Fruit fly (Drosophila melanogaster) whole organism, wandering third instar larva: ENCODE measurements around the gene sv.

Experiments
- Abd-B ChIP-seq: fragments of >200 bp; optimal IDR thresholded peaks from 2 replicates; lab custom pipeline; 2017; ENCODE audit warnings: missing biosample characterization, missing genetic modification characterization
- Hr83 ChIP-seq: fragments of 200-300 bp; sonication (Bioruptor generic); optimal IDR thresholded peaks from 2 replicates; lab custom pipeline; 2016; ENCODE audit warnings: missing biosample characterization, mild to moderate bottlenecking, missing genetic modification characterization, moderate library complexity; ENCODE audit not compliant: poor library complexity, severe bottlenecking
- N ChIP-seq: fragments of >200 bp; optimal IDR thresholded peaks from 2 replicates; lab custom pipeline; 2018; ENCODE audit warnings: missing biosample characterization, missing external identifiers, missing genetic modification characterization
- OdsH ChIP-seq: fragments of 200-800 bp; sonication (Bioruptor generic); optimal IDR thresholded peaks from 2 replicates; lab custom pipeline; 2016; ENCODE audit warnings: missing biosample characterization, mild to moderate bottlenecking, missing genetic modification characterization
- dmrt93B ChIP-seq: fragments of 200-800 bp; sonication (Bioruptor generic); optimal IDR thresholded peaks from 2 replicates; lab custom pipeline; 2018; ENCODE audit warnings: missing biosample characterization, mild to moderate bottlenecking, missing genetic modification characterization
- ey ChIP-seq: fragments of 200-800 bp; sonication (Bioruptor generic); optimal IDR thresholded peaks from 2 replicates; lab custom pipeline; 2016; ENCODE audit warnings: missing biosample characterization, missing genetic modification characterization
- fru ChIP-seq: fragments of 200-800 bp; sonication (Bioruptor generic); optimal IDR thresholded peaks from 3 replicates; lab custom pipeline; 2016; ENCODE audit warnings: missing biosample characterization, mild to moderate bottlenecking, missing genetic modification characterization
- h ChIP-seq: fragments of 200-800 bp; sonication (Bioruptor generic); optimal IDR thresholded peaks from 3 replicates; lab custom pipeline; 2016; ENCODE audit warnings: missing biosample characterization, mild to moderate bottlenecking, missing genetic modification characterization
- lola ChIP-seq: fragments of >200 bp; optimal IDR thresholded peaks from 2 replicates; lab custom pipeline; 2017; ENCODE audit warnings: missing biosample characterization, missing genetic modification characterization
- pan ChIP-seq: fragments of >200 bp; optimal IDR thresholded peaks from 2 replicates; lab custom pipeline; 2017
- sage ChIP-seq: fragments of 200-800 bp; sonication (Bioruptor generic); optimal IDR thresholded peaks from 2 replicates; lab custom pipeline; 2016; ENCODE audit warnings: missing biosample characterization, mild to moderate bottlenecking, missing genetic modification characterization
- sv ChIP-seq: fragments of 200-800 bp; sonication (Bioruptor generic); optimal IDR thresholded peaks from 3 replicates; lab custom pipeline; 2016; ENCODE audit warnings: missing biosample characterization, missing genetic modification characterization

DNA sequence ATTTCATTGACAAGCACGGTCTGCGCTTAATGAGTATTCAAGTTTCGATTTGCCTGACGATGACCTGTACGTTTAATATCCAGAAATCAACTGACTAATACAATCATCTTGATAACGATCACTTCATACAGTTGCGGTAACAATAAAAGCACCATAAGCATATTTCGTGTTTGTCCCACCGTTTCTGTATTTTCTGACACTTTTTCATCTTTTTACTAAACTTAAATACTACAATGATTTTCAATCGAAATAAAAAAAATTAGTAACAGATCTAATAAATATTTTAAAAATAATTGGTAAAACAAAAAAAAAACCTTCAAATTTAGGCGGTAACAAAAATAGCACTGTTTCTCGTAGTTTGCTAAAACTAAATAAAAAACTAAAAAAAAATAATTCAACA, 73.5 kb downstream of the sv start, which contains the start of gene CG32017:
- TF ChIP-seq N (GFP tag; lab: Kevin White, UChicago) = no peak
- no peak for TF ChIP-seq fru (GFP tag; lab: Kevin White, UChicago)
- no peak for TF ChIP-seq lola (GFP tag; lab: Kevin White, UChicago)
- no peak for TF ChIP-seq ey
- no peak for TF ChIP-seq sage (GFP tag; lab: Kevin White, UChicago)
- TF ChIP-seq OdsH (GFP tag; lab: Kevin White, UChicago) = no peak
- TF ChIP-seq sv (GFP tag; lab: Kevin White, UChicago) = no peak
- no peak for TF ChIP-seq pan (lab: Kevin White, UChicago)
- no peak for TF ChIP-seq dmrt93B (GFP tag; lab: Kevin White, UChicago)
- no peak for TF ChIP-seq Abd-B (GFP tag; lab: Kevin White, UChicago)
- TF ChIP-seq Hr83 (GFP tag; lab: Kevin White, UChicago) = no peak
- TF ChIP-seq h (GFP tag; lab: Kevin White, UChicago) = no peak
